Worm (Caenorhabditis elegans): ENCODE measurements around the gene cest-6.

DNA sequence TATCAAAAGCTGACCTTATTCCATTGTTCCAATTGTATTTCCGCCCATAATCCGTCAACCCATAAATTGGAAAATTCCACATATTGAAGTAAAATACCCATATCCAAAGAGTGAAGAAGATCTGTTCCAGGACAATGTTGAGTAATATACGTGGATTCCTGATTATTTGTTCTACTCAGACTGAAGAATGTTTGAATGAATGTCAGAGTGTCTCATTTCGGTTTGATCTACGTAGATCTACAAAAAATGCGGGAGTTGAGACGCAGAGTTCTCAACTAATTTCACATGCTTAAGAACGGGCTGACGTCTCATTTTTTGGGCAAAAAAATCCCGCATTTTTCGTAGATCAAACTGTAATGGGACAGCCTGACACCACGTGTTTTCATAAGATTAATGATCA, 44.1 kb upstream of the cest-6 start, which contains the start of gene nhr-249:
- no peak for TF ChIP-seq him-1 (tag; optimal IDR thresholded peaks at IDR 0.05)
- TF ChIP-seq dao-5 (tag; optimal IDR thresholded peaks at IDR 0.05), result no peak
- TF ChIP-seq W03F9.2 (tag; optimal IDR thresholded peaks at IDR 0.05), result no peak
